Worm (Caenorhabditis elegans) whole organism, L3 larva: Measurements from ENCODE around the gene F55A11.6.

Experiments
- ZK546.5 ChIP-seq: sonication (generic microtip); optimal IDR thresholded peaks from 2 replicates; lab custom pipeline; 2017; ENCODE audit warnings: missing biosample characterization, missing genetic modification characterization
- aly-2 ChIP-seq: fragments of 150-350 bp; optimal IDR thresholded peaks from 2 replicates; lab custom pipeline; 2014; ENCODE audit warnings: missing biosample characterization, missing genetic modification characterization
- ama-1 ChIP-seq: fragments of 150-350 bp; optimal IDR thresholded peaks from 2 replicates; lab custom pipeline; 2018
- ceh-16 ChIP-seq: sonication (generic microtip); optimal IDR thresholded peaks from 2 replicates; lab custom pipeline; 2017; ENCODE audit warnings: missing biosample characterization, missing genetic modification characterization
- ceh-28 ChIP-seq: fragments of 150-350 bp; optimal IDR thresholded peaks from 2 replicates; lab custom pipeline; 2014; ENCODE audit warnings: missing biosample characterization, missing genetic modification reagents, missing genetic modification characterization
- ceh-82 ChIP-seq: fragments of 150-350 bp; optimal IDR thresholded peaks from 2 replicates; lab custom pipeline; 2014; ENCODE audit warnings: missing biosample characterization, missing genetic modification characterization
- ceh-9 ChIP-seq: sonication (generic microtip); optimal IDR thresholded peaks from 2 replicates; lab custom pipeline; 2018; ENCODE audit warnings: missing biosample characterization, missing genetic modification characterization
- egl-27 ChIP-seq: sonication (generic microtip); optimal IDR thresholded peaks from 4 replicates; lab custom pipeline; 2017; ENCODE audit warnings: missing biosample characterization, missing genetic modification reagents, missing genetic modification characterization
- egl-5 ChIP-seq: fragments of 150-350 bp; optimal IDR thresholded peaks from 2 replicates; lab custom pipeline; 2017; ENCODE audit warnings: missing biosample characterization, missing genetic modification reagents, missing genetic modification characterization, inconsistent platforms
- elt-1 ChIP-seq: fragments of 150-350 bp; optimal IDR thresholded peaks from 2 replicates; lab custom pipeline; 2014; ENCODE audit warnings: missing biosample characterization, missing genetic modification characterization
- elt-2 ChIP-seq: sonication (generic microtip); optimal IDR thresholded peaks from 2 replicates; lab custom pipeline; 2016; ENCODE audit warnings: missing genetic modification reagents, mild to moderate bottlenecking, missing genetic modification characterization, missing compliant biosample characterization
- elt-3 ChIP-seq, 3 experiments: fragments of 150-350 bp in 1 of 3; sonication (generic microtip) in 2 of 3; optimal IDR thresholded peaks; 2 replicates in 2 of 3; 4 replicates in 1 of 3; lab custom pipeline; 2014 to 2017; ENCODE audit warnings: missing biosample characterization in 3 of 3, missing genetic modification characterization in 3 of 3
- fkh-2 ChIP-seq: fragments of 150-350 bp; optimal IDR thresholded peaks from 2 replicates; lab custom pipeline; 2014; ENCODE audit warnings: missing biosample characterization, missing genetic modification reagents, missing genetic modification characterization
- lin-15B ChIP-seq: fragments of 150-350 bp; optimal IDR thresholded peaks from 2 replicates; lab custom pipeline; 2014; ENCODE audit warnings: missing biosample characterization, missing genetic modification characterization
- lin-39 ChIP-seq: fragments of 150-350 bp; optimal IDR thresholded peaks from 2 replicates; lab custom pipeline; 2018; ENCODE audit warnings: missing biosample characterization, missing genetic modification reagents, missing genetic modification characterization
- mdl-1 ChIP-seq: fragments of 150-350 bp; optimal IDR thresholded peaks from 2 replicates; lab custom pipeline; 2014; ENCODE audit warnings: missing biosample characterization, missing genetic modification characterization
- mml-1 ChIP-seq: fragments of 150-350 bp; sonication (generic microtip); optimal IDR thresholded peaks from 3 replicates; lab custom pipeline; 2014; ENCODE audit warnings: missing biosample characterization, missing genetic modification characterization
- nfya-1 ChIP-seq: sonication (generic microtip); optimal IDR thresholded peaks from 2 replicates; lab custom pipeline; 2017; ENCODE audit warnings: missing genetic modification characterization, mild to moderate bottlenecking, missing compliant biosample characterization, antibody characterized with exemption, moderate library complexity; ENCODE audit not compliant: insufficient read depth
- nhr-11 ChIP-seq: fragments of 150-350 bp; optimal IDR thresholded peaks from 2 replicates; lab custom pipeline; 2014; ENCODE audit warnings: missing biosample characterization, missing genetic modification characterization
- nhr-12 ChIP-seq: fragments of 150-350 bp; optimal IDR thresholded peaks from 2 replicates; lab custom pipeline; 2014; ENCODE audit warnings: missing biosample characterization, missing genetic modification characterization
- nhr-237 ChIP-seq: fragments of 150-350 bp; optimal IDR thresholded peaks from 2 replicates; lab custom pipeline; 2014; ENCODE audit warnings: missing biosample characterization, missing genetic modification characterization
- nhr-25 ChIP-seq: sonication (generic microtip); optimal IDR thresholded peaks from 2 replicates; lab custom pipeline; 2017; ENCODE audit warnings: missing biosample characterization, missing genetic modification characterization
- nhr-28 ChIP-seq: fragments of 150-350 bp; optimal IDR thresholded peaks from 2 replicates; lab custom pipeline; 2014; ENCODE audit warnings: missing biosample characterization, missing genetic modification characterization
- nhr-43 ChIP-seq: sonication (generic microtip); optimal IDR thresholded peaks from 2 replicates; lab custom pipeline; 2016; ENCODE audit warnings: mild to moderate bottlenecking, missing genetic modification characterization, missing compliant biosample characterization; ENCODE audit not compliant: poor library complexity, severe bottlenecking
- nhr-67 ChIP-seq: fragments of 150-350 bp; optimal IDR thresholded peaks from 2 replicates; lab custom pipeline; 2014; ENCODE audit warnings: missing biosample characterization, missing genetic modification characterization
- nhr-76 ChIP-seq: fragments of 150-350 bp; sonication (generic microtip); optimal IDR thresholded peaks from 5 replicates; lab custom pipeline; 2014; ENCODE audit warnings: missing biosample characterization, missing genetic modification characterization
- nhr-77 ChIP-seq: fragments of 150-350 bp; optimal IDR thresholded peaks from 2 replicates; lab custom pipeline; 2014; ENCODE audit warnings: missing biosample characterization, missing genetic modification characterization
- pha-4 ChIP-seq: fragments of 150-350 bp; optimal IDR thresholded peaks from 2 replicates; lab custom pipeline; 2014; ENCODE audit warnings: missing biosample characterization, missing genetic modification reagents, missing genetic modification characterization
- pqm-1 ChIP-seq: fragments of 150-350 bp; optimal IDR thresholded peaks from 2 replicates; lab custom pipeline; 2017; ENCODE audit warnings: missing biosample characterization, missing genetic modification characterization, inconsistent platforms
- sea-2 ChIP-seq: fragments of 150-350 bp; sonication (generic microtip); optimal IDR thresholded peaks from 4 replicates; lab custom pipeline; 2014; ENCODE audit warnings: missing biosample characterization, missing genetic modification reagents, missing genetic modification characterization
- skn-1 ChIP-seq: fragments of 150-350 bp; optimal IDR thresholded peaks from 2 replicates; lab custom pipeline; 2014; ENCODE audit warnings: missing biosample characterization, missing genetic modification characterization
- snpc-4 ChIP-seq: fragments of 150-350 bp; optimal IDR thresholded peaks from 2 replicates; lab custom pipeline; 2014; ENCODE audit warnings: missing biosample characterization, missing genetic modification characterization
- unc-39 ChIP-seq: sonication (generic microtip); optimal IDR thresholded peaks from 4 replicates; lab custom pipeline; 2017; ENCODE audit warnings: missing biosample characterization, missing genetic modification characterization
- ztf-11 ChIP-seq: fragments of 150-350 bp; optimal IDR thresholded peaks from 2 replicates; lab custom pipeline; 2014; ENCODE audit warnings: missing biosample characterization, missing genetic modification characterization

F55A11.6 gene

ce11 chrV:11815566-11815965, 38.9 kb downstream of the F55A11.6 start:
- TF ChIP-seq skn-1 (tag; lab: Kevin White, UChicago) (no peak), ceh-9 (tag; lab: Kevin White, UChicago) (no peak), ZK546.5 (tag; lab: Kevin White, UChicago) (no peak), elt-1 (tag; lab: Kevin White, UChicago) (no peak), nhr-25 (tag; lab: Kevin White, UChicago) (no peak), elt-2 (no peak), nhr-237 (no peak), snpc-4 (no peak), nhr-12 (no peak), nhr-67 (tag; lab: Kevin White, UChicago) (no peak), elt-3 (tag; optimal IDR thresholded peaks at IDR 0.05; lab: Kevin White, UChicago) (no peak), mdl-1 (tag; lab: Kevin White, UChicago) (no peak), pqm-1 (tag; lab: Kevin White, UChicago) (no peak), ceh-16 (tag; lab: Kevin White, UChicago) (no peak), unc-39 (no peak), nhr-11 (tag; lab: Kevin White, UChicago) (no peak)

ce11 chrV:11817263-11817726, 40.7 kb downstream of the F55A11.6 start:
- TF ChIP-seq elt-3 (tag; optimal IDR thresholded peaks at IDR 0.05; lab: Kevin White, UChicago) = no peak
- no peak for TF ChIP-seq nhr-28
- TF ChIP-seq nfya-1 = no peak
- no peak for TF ChIP-seq egl-27 (tag; lab: Kevin White, UChicago)
- TF ChIP-seq mdl-1 (tag; lab: Kevin White, UChicago) = no peak

- no peak for TF ChIP-seq nhr-76 (tag; lab: Kevin White, UChicago)
- TF ChIP-seq aly-2 = no peak
- TF ChIP-seq lin-15B (tag; lab: Kevin White, UChicago) = no peak
- no peak for TF ChIP-seq egl-5 (tag; lab: Kevin White, UChicago)
- TF ChIP-seq elt-1 (tag; lab: Kevin White, UChicago) = no peak
- no peak for TF ChIP-seq sea-2 (GFP tag; lab: Kevin White, UChicago)
- TF ChIP-seq egl-27 (tag; lab: Kevin White, UChicago) = no peak
- no peak for TF ChIP-seq pha-4 (tag; lab: Kevin White, UChicago)
- TF ChIP-seq lin-39 = no peak
- TF ChIP-seq nhr-43 = no peak
- no peak for TF ChIP-seq ztf-11 (tag; lab: Kevin White, UChicago)
- no peak for TF ChIP-seq nhr-28
- no peak for TF ChIP-seq snpc-4
- TF ChIP-seq ceh-82 (tag; lab: Kevin White, UChicago) = no peak
- TF ChIP-seq ama-1 (lab: Kevin White, UChicago) = no peak
- no peak for TF ChIP-seq elt-3 (tag; optimal IDR thresholded peaks at IDR 0.05; lab: Kevin White, UChicago)
- no peak for TF ChIP-seq ceh-16 (tag; lab: Kevin White, UChicago)
- TF ChIP-seq pqm-1 (tag; lab: Kevin White, UChicago) = no peak
- no peak for TF ChIP-seq mml-1 (tag; lab: Kevin White, UChicago)
- TF ChIP-seq ceh-28 (tag; lab: Kevin White, UChicago) = no peak
Observed at ce11 chrV:11818064-11818463, 41.4 kb downstream of the F55A11.6 start.

- TF ChIP-seq nhr-25 (tag; lab: Kevin White, UChicago) (no peak), ama-1 (lab: Kevin White, UChicago) (peak; percentile 55)
Observed at ce11 chrV:11818786-11819185, 42.1 kb downstream of the F55A11.6 start.

- TF ChIP-seq nhr-77 = no peak
- no peak for TF ChIP-seq nhr-28
- TF ChIP-seq mml-1 (tag; lab: Kevin White, UChicago) = no peak
- TF ChIP-seq aly-2 = no peak
- no peak for TF ChIP-seq ceh-82 (tag; lab: Kevin White, UChicago)
- no peak for TF ChIP-seq fkh-2 (tag; lab: Kevin White, UChicago)
- peak; percentile 42 for TF ChIP-seq ama-1 (lab: Kevin White, UChicago)
- no peak for TF ChIP-seq lin-15B (tag; lab: Kevin White, UChicago)
Observed at ce11 chrV:11819451-11819850, 42.8 kb downstream of the F55A11.6 start.
